Fruit fly (Drosophila melanogaster) S2 (cell line): ENCODE measurements around the gene spri.

Source experiments
- CG8478 ChIP-seq: fragments of >200 bp; optimal IDR thresholded peaks from 2 replicates; lab custom pipeline; 2018
- CTCF ChIP-seq, 2 experiments: fragments of >200 bp; optimal IDR thresholded peaks; 2 replicates each; lab custom pipeline; 2018

DNA sequence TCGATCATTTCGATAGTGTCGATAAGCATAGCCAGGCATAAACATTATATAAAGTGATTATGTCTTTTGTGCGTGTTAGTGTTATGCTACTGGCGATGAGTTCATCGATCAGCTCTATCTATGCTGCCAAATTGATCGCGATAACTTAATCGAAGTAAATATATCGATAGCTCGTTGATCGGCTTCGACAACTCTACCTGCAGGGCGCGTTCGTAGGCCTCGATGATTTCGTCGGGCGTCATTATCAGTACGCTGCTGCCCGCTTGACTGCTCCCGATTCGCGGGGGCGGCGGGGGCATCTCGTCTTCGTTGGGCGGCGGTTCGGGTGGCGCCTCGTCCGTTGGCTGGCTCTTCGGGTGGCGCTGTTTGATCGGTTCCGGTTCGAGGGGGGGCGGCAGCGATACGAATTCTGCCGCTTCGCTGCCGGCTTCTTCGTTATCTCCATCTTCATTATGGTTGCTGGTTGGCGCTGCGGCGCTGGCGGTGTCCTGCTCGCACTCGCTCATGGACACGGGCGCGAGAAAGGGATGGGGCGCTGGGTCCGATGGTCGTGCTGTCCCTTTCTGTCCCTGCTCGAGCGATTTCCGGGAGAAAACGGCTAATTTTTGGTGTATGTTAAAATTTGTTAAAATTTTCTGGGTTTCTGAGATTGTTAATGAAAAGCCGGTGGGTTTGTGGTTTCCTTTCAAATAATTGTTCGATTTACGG, 17.0 kb upstream of the spri start, which contains the start of gene CG1628:
- TF ChIP-seq CG8478 (lab: Kevin White, UChicago) (no peak), CTCF (optimal IDR thresholded peaks at IDR 0.05; lab: Kevin White, UChicago) (no peak)
